Fruit fly (Drosophila melanogaster): ENCODE measurements around the gene sdt.

Gene sdt

DNA sequence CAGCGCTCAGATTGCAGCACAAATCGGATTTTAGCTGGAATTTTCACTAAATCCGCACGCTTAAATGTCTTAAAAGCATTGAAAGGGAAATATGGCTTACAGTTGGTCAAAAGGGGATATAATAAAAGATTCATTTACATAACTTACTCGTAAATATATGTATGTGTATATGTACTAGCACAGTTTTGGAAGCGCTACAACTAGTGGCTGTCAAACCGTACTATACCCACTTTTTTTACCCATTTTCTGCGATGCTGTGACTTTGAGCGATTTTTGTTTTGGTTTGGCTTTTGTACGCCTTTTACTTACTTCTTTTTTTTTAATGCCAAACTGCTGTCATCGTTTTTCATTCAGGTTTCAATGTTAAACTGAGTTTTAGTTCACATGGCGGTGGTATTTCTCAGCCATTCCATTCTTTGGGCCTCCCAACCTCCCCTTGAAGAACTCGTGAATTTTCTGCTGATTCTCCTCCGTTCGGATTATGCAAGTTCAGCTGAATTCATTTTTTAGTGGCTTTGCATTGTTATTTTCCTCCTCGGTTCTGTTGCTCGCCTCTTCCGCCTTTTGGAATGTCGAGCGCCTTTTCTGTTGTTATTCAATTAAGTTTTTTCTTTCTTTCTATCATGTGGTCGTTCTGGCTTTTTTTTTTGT, 55.7 kb downstream of the sdt start:
- TF ChIP-seq h (optimal IDR thresholded peaks at IDR 0.05) (no peak), Myc (optimal IDR thresholded peaks at IDR 0.05) (no peak), insv (optimal IDR thresholded peaks at IDR 0.05) (no peak), ttk (optimal IDR thresholded peaks at IDR 0.05) (no peak), Sin3A (optimal IDR thresholded peaks at IDR 0.05) (no peak), psq (optimal IDR thresholded peaks at IDR 0.05) (no peak)

DNA sequence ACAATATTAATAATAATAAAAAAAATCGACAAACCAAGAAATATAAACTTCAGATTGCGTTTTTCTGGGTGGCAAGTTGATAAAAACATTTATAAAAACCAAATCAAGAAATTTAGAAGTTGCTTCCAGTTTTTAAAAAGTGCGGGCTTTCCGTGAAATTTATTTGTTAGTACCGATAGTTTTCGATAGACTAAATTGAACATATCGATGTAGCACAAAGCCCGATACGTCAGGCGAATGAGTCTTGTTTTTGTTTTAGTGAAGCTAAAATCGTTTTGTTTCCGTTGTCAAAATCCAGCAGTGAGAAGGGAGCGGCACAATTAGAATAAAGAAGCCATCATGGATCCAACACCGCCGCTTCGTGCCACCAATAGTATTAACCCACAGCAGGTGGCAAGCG, 62.1 kb downstream of the sdt start, which contains the start of gene CG2147:
Gene CG2147, plus strand, starts transcription at position 254 of the 400 bp plus-strand sequence.
- TF ChIP-seq psq (optimal IDR thresholded peaks at IDR 0.05), result no peak

- TF ChIP-seq psq (optimal IDR thresholded peaks at IDR 0.05) (no peak), Sin3A (optimal IDR thresholded peaks at IDR 0.05) (no peak), h (optimal IDR thresholded peaks at IDR 0.05) (no peak), ttk (optimal IDR thresholded peaks at IDR 0.05) (no peak), Myc (optimal IDR thresholded peaks at IDR 0.05) (no peak), insv (optimal IDR thresholded peaks at IDR 0.05) (no peak)
These were observed 63.9 kb downstream of the sdt start, which contains the start of gene Trxr1 for dm6 chrX:8242298-8242697. Trxr1 (plus strand) TSS chrX:8242528.

DNA sequence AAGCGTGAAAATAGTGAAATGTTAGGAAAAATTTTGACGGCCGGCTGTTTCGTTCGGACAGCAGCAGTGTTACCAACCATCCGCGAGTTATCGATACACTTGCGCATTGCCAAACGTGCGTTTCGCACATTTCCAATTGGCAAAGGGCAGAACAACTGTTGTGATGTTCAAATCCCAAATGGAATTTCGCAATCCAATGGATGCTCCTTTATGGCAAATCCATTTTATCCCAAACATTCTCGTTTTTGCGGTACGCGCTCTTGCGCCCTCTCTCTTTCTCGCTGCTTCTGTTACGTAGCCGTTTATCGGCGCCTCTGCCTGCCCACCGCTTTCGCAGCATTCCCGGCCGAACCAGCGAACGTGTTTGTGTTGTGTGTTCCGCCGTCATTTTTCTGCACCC, 64.9 kb downstream of the sdt start:
- TF ChIP-seq Sin3A (optimal IDR thresholded peaks at IDR 0.05) (no peak), h (optimal IDR thresholded peaks at IDR 0.05) (no peak), Myc (optimal IDR thresholded peaks at IDR 0.05) (no peak), psq (optimal IDR thresholded peaks at IDR 0.05) (no peak), ttk (optimal IDR thresholded peaks at IDR 0.05) (no peak), insv (optimal IDR thresholded peaks at IDR 0.05) (no peak)

DNA sequence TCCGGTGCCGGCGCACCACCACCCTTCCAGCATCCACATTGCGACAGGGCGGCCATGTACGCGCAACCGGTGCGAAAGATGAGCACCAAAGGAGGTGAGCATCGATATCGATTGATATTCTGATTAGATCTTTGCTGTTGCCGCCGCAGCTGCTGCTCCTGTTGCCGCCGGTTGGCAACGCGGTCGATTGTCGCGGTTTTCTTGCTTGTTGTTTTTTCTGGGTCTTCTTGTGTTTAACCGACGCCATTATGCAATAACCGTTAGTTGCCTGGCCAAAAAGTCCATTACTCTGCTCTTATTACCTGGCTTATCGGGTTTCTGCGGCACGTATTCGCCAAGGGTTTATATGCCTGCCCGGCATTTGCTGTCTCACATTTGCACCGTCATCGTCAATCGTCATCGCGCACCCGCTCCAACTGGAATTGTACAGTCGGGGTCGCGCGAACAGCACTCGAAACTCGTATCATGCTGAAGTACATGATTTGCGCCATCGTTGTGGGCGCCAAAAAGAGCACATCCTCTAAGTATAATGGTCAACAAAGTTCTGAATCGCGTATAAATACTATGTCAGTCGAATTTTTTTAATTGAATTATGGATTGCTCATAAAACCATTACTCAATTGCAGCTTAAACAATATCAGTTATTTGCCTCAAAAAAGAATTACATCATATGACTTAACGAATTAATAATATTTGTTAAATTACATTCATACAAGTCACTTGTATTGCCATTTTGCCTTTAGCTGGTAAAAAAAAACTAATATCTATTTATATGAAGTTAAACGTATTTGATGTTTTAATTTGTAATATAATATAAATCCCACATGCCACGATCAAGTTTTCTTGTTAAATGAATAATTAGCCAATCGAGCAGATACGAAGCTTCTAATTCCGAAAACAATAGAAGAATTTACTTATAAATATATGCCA, 65.9 kb downstream of the sdt start, which contains the start of gene sni:
Gene sni, minus strand, starts transcription at position 51 of the 930 bp plus-strand sequence.
- no peak for TF ChIP-seq Myc (optimal IDR thresholded peaks at IDR 0.05)
- TF ChIP-seq Sin3A (optimal IDR thresholded peaks at IDR 0.05), result no peak
- TF ChIP-seq insv (optimal IDR thresholded peaks at IDR 0.05), result no peak
- TF ChIP-seq h (optimal IDR thresholded peaks at IDR 0.05), result no peak

dm6 chrX:8251268-8251996, 73.1 kb downstream of the sdt start, which contains the start of gene ND-75:
ND-75 (minus strand) TSS chrX:8251687.
- TF ChIP-seq h (optimal IDR thresholded peaks at IDR 0.05) (no peak), ttk (optimal IDR thresholded peaks at IDR 0.05) (no peak), insv (optimal IDR thresholded peaks at IDR 0.05) (no peak), psq (optimal IDR thresholded peaks at IDR 0.05) (no peak), Sin3A (optimal IDR thresholded peaks at IDR 0.05) (no peak), Myc (optimal IDR thresholded peaks at IDR 0.05) (no peak)

DNA sequence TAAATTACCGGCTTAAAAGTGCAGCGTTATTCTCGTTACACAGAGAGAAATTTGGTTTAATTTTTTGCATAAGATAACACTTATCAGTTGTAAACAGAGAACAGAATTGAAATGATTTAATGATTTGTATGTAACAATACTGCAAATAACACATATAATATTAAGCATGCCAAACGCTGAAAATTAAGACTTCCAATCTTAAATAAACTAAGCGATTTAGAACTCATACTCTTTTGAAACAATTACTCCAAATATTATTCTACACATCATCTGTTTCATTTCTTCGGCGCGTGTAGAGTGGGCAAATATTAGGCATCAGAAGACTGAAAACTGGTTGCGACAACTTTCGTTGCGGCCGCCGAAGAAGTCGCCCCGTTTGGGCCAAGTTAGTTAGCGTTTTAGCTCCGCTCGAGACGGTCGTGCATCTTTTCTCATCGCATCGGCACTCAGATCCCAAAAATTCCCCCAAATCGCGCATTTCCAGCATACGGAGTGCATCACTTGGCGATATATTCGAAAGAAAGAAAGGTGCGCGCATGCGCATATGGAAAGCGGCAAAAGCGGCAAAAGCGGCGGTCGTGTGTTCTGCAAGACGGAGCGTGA, 74.0 kb downstream of the sdt start, which contains the start of gene CG1632:
Gene CG1632, plus strand, starts transcription at position 387 of the 603 bp plus-strand sequence.
- TF ChIP-seq Myc (optimal IDR thresholded peaks at IDR 0.05) (no peak), insv (optimal IDR thresholded peaks at IDR 0.05) (no peak), h (optimal IDR thresholded peaks at IDR 0.05) (no peak), ttk (optimal IDR thresholded peaks at IDR 0.05) (no peak), psq (optimal IDR thresholded peaks at IDR 0.05) (no peak), Sin3A (optimal IDR thresholded peaks at IDR 0.05) (no peak)

dm6 chrX:8254739-8255326, 76.5 kb downstream of the sdt start:
- TF ChIP-seq insv (optimal IDR thresholded peaks at IDR 0.05) (no peak), h (optimal IDR thresholded peaks at IDR 0.05) (no peak), Sin3A (optimal IDR thresholded peaks at IDR 0.05) (no peak), ttk (optimal IDR thresholded peaks at IDR 0.05) (no peak)

DNA sequence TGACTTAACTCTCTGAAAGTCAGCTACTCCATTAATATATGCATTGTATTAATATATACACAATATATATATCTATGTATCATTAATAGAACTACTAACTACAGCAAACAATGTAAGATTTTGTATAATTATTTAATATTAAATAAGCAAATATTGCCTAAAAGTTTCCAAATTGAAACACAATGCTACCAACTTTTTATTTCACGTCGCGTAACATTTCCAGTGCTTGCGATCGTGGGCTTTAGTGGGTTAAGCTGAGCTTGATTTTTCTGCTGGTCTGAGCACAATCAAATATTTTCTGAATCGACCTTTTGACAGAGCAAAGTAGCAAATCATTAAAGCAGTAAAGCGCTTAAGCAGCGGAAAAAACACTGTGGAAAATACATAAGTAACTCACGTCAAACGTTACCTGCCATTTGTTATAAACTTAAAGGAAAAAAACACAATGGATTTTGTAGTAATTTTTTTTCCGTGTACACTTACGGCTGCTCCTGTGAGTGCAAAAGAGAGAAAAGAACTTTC, 80.0 kb downstream of the sdt start:
- TF ChIP-seq Myc (optimal IDR thresholded peaks at IDR 0.05) (no peak), insv (optimal IDR thresholded peaks at IDR 0.05) (no peak), h (optimal IDR thresholded peaks at IDR 0.05) (no peak), Sin3A (optimal IDR thresholded peaks at IDR 0.05) (no peak), ttk (optimal IDR thresholded peaks at IDR 0.05) (no peak), psq (optimal IDR thresholded peaks at IDR 0.05) (no peak)

dm6 chrX:8259881-8260280, 81.5 kb downstream of the sdt start:
- TF ChIP-seq psq (optimal IDR thresholded peaks at IDR 0.05) (no peak), ttk (optimal IDR thresholded peaks at IDR 0.05) (no peak), insv (optimal IDR thresholded peaks at IDR 0.05) (no peak), h (optimal IDR thresholded peaks at IDR 0.05) (no peak), Myc (optimal IDR thresholded peaks at IDR 0.05) (no peak), Sin3A (optimal IDR thresholded peaks at IDR 0.05) (no peak)

DNA sequence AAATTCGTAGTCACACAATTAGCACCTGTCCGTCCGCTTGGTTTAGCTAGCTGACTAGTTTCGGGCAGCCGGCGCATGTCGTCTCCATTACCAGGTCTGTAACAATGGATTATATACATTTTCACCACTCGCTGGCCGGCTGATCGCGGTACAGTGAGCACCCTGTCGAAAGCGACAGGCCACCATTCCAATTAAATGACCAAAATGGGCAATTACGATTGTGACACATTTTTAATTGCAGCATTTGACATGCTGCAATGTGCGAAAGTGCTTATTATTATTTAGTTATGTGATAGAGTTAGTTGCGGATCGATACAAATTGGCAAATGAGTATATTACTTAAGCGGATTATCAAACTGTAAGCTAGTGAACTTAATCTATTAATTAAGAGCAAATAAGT, 84.9 kb downstream of the sdt start:
- TF ChIP-seq ttk (optimal IDR thresholded peaks at IDR 0.05) (no peak), Myc (optimal IDR thresholded peaks at IDR 0.05) (no peak), h (optimal IDR thresholded peaks at IDR 0.05) (no peak)
